Worm (Caenorhabditis elegans) whole organism, young adult: ENCODE results near the gene Y69E1A.4.

Experiments used
- D2030.7 ChIP-seq: fragments of 200-800 bp; sonication (Bioruptor generic); IDR thresholded peaks from 2 replicates; pipeline ENCODE4 v1.3.6; 2022; ENCODE audit warnings: missing genetic modification reagents, missing genetic modification characterization, missing compliant biosample characterization
- T26A5.8 ChIP-seq: sonication (generic microtip); optimal IDR thresholded peaks from 2 replicates; lab custom pipeline; 2016; ENCODE audit warnings: missing genetic modification characterization, missing compliant biosample characterization
- Y53F4B.3 ChIP-seq: fragments of 200-800 bp; sonication (Bioruptor generic); IDR thresholded peaks from 2 replicates; pipeline ENCODE4 v1.3.6; 2022; ENCODE audit warnings: missing genetic modification reagents, missing genetic modification characterization, missing compliant biosample characterization
- ama-1 ChIP-seq, 3 experiments: fragments of 150-350 bp in 1 of 3; sonication (generic microtip) in 2 of 3; optimal IDR thresholded peaks; 2 replicates each; lab custom pipeline; 2014 to 2018; ENCODE audit warnings: missing biosample characterization in 2 of 3, missing genetic modification characterization in 2 of 3, missing genetic modification reagents in 2 of 3
- attf-3 ChIP-seq: fragments of 200-800 bp; sonication (Bioruptor generic); conservative IDR thresholded peaks from 2 replicates; pipeline ENCODE4 v1.3.6; 2022; ENCODE audit warnings: missing genetic modification reagents, missing genetic modification characterization, missing compliant biosample characterization
- hlh-12 ChIP-seq: sonication (generic microtip); optimal IDR thresholded peaks from 2 replicates; lab custom pipeline; 2016; ENCODE audit warnings: missing genetic modification characterization, missing compliant biosample characterization
- madf-10 ChIP-seq: sonication (generic microtip); optimal IDR thresholded peaks from 2 replicates; lab custom pipeline; 2016; ENCODE audit warnings: mild to moderate bottlenecking, missing genetic modification characterization, missing compliant biosample characterization
- madf-8 ChIP-seq: fragments of 200-800 bp; sonication (Bioruptor generic); conservative IDR thresholded peaks from 2 replicates; pipeline ENCODE4 v1.3.6; 2022; ENCODE audit warnings: missing genetic modification reagents, missing genetic modification characterization, missing compliant biosample characterization
- nfya-1 ChIP-seq: sonication (generic microtip); optimal IDR thresholded peaks from 2 replicates; lab custom pipeline; 2017; ENCODE audit warnings: antibody characterized with exemption, missing compliant biosample characterization, missing genetic modification characterization, borderline replicate concordance; ENCODE audit not compliant: insufficient read depth
- pha-4 ChIP-seq: fragments of 150-350 bp; sonication (generic microtip); optimal IDR thresholded peaks from 2 replicates; lab custom pipeline; 2014; ENCODE audit warnings: missing biosample characterization, missing genetic modification reagents, missing genetic modification characterization
- zim-3 ChIP-seq: sonication (generic microtip); optimal IDR thresholded peaks from 2 replicates; lab custom pipeline; 2017; ENCODE audit warnings: mild to moderate bottlenecking, missing genetic modification characterization, moderate library complexity, missing compliant biosample characterization
- ztf-22 ChIP-seq: fragments of 200-800 bp; sonication (Bioruptor generic); optimal IDR thresholded peaks from 2 replicates; lab custom pipeline; 2018; ENCODE audit warnings: mild to moderate bottlenecking, missing genetic modification characterization, moderate library complexity, missing compliant biosample characterization

DNA sequence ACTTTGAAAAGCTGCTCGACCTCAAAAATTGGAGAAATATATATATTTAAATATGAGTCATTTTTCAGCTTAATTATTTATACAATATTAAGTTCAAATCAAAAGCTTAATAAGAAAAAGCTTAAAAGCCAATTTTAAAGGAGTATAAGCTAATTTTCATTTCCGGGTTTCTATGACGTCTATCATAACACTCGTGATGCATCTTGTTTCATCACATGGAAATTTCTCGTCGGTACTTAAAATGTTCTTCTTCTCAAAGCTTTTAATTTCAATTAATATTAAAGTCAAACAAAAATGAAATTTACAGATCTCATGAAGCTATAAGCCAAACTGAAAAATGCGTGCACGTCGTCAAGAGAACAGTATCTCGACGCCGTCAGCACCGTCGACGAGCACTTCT is 35.3 kb upstream of the Y69E1A.4 start, which contains the start of gene rbr-2:
- TF ChIP-seq pha-4 (tag; lab: Kevin White, UChicago) (no peak), attf-3 (GFP tag; lab: Robert Waterston, UW) (no peak), T26A5.8 (tag; lab: Kevin White, UChicago) (no peak), Y53F4B.3 (no peak), D2030.7 (no peak), madf-10 (no peak), ztf-22 (no peak), madf-8 (no peak), ama-1 (optimal IDR thresholded peaks at IDR 0.05; lab: Kevin White, UChicago) (no peak), ama-1 (GFP tag; optimal IDR thresholded peaks at IDR 0.05; lab: Kevin White, UChicago) (no peak), nfya-1 (no peak), hlh-12 (tag; lab: Kevin White, UChicago) (no peak), zim-3 (tag; lab: Kevin White, UChicago) (no peak)
